Worm (Caenorhabditis elegans) whole organism, dauer: ENCODE results near the gene bcmo-2.

Experiments used
- unc-62 ChIP-seq: sonication (generic microtip); optimal IDR thresholded peaks from 2 replicates; lab custom pipeline; 2017; ENCODE audit warnings: missing biosample characterization, missing genetic modification reagents, missing genetic modification characterization

The bcmo-2 gene

DNA sequence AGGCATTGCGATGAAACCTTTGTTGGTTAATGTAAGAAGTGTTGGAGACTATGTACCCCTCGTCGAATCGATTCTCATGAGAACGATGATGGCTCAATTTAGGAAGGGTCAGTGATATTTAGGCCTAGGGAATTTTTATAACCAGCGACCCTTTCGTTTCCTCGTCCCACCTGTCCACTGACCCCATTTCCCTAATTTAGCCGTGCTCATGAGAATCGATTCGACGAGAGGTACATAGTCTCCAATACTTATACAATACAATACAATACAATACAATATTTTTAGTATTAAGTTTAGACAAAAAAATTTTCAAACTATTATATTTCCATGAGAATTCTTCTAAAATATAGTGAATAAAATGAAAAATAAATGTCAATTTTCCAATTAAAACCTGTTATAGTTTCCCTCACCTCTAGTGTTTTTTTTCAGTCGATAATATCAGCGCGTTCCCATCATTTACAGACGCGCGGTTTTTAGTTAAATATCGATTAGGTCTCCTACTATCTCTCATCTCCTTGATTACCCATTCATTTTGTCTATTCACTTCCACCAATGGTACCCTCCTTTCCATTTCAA, 3.9 kb downstream of the bcmo-2 start, which contains the start of the genes F53C3.11 and fbxb-103:
F53C3.11 (minus strand) TSS at position 101 of the 576 bp plus-strand sequence.
fbxb-103 (plus strand) TSS at position 526 of the 576 bp plus-strand sequence.
- TF ChIP-seq unc-62, result no peak

ce11 chrII:3902798-3903197, 7.8 kb downstream of the bcmo-2 start, which contains the start of gene F53C3.3:
F53C3.3 (plus strand) TSS chrII:3902856.
- no peak for TF ChIP-seq unc-62

ce11 chrII:3901108-3901507, 9.5 kb downstream of the bcmo-2 start, which contains the start of gene F53C3.4:
F53C3.4 (plus strand) TSS chrII:3901408.
- TF ChIP-seq unc-62, result no peak

DNA sequence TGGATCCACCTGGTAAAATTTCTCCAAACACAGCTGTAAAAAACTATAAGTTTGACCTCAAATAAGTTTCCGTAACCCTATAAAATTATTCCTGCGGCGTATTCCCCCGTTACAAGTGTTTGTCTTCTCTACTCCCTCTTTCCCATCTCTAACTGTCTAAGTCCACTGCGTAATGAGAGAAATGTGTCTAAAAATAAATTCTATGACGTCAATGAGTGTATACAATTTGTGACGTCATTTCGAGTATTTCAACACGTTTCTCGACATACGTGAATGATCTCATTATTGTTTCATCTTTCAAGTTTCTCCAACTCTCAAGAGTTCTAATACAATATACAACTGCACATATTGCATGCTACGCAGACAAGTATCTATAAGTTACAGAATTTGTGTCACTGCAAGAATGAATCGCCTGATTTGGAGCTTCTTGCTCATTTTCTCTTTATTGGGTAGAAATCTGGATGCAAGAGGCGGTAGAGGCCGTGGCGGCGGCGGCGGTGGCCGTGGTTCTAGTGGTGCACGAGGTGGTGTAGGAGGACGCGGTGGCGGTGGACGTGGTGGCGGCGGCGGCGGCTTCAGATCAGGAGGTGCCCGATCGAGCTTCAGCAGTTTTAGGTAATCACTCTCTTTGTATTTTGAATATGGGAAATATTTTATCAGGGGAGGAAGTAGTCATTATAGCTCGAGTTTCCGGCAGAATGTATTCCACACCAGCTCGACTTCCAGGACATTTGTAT, 12.7 kb downstream of the bcmo-2 start, which contains the start of gene F53C3.6:
F53C3.6 (plus strand) TSS at position 385 of the 737 bp plus-strand sequence.
- TF ChIP-seq unc-62, result no peak

ce11 chrII:3896920-3897319, 13.7 kb downstream of the bcmo-2 start:
- no peak for TF ChIP-seq unc-62

- no peak for TF ChIP-seq unc-62
Measured at ce11 chrII:3894755-3895154, 15.9 kb downstream of the bcmo-2 start, which contains the start of gene F53C3.7. F53C3.7 (plus strand) TSS chrII:3895055.

DNA sequence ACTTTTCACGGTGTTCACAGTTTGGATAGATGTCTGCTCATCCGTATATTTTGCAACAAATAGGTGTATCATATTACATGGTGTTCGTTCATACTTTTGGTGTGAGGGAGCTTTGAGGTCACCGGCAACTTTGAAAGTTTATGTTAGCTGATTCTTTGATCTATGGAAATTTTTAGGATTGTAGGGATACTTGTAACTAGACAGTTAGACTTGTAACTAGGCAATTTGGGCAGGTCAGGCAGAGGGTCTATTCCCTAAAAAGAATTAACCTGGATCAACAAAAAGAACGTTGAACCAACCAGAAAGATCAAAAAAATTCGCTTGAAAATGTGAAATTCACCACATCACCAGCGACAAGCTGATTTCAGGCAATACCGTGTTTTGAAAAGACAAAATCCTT, 16.7 kb downstream of the bcmo-2 start:
- no peak for TF ChIP-seq unc-62

- no peak for TF ChIP-seq unc-62
Measured at ce11 chrII:3891124-3891523, 19.5 kb downstream of the bcmo-2 start, which contains the start of gene F53C3.8. F53C3.8 (plus strand) TSS chrII:3891424.

- no peak for TF ChIP-seq unc-62
Measured at ce11 chrII:3879945-3880344, 30.7 kb downstream of the bcmo-2 start, which contains the start of gene nhr-166. nhr-166 (plus strand) TSS chrII:3880245.

DNA sequence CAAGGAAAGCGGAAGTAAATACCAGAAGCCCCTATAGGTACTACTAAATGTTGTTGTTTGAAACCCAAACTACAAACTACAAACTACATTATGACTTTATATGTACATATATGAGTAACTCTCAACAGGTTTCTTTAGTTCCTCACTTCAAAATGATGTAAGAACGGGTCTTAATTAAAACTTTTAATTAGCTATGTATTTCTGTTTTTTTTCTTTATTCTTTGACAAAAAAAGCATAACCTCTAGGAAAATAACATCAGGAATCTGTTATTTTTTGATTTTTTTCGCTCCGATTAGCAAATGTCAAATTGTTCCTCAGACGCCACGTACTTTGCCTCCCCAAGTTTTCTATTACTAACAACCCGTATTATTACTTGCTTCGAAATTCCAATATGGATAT, 32.3 kb downstream of the bcmo-2 start, which contains the start of gene srh-250:
srh-250 (plus strand) TSS at position 301 of the 400 bp plus-strand sequence.
- TF ChIP-seq unc-62, result no peak

ce11 chrII:3877874-3878273, 32.8 kb downstream of the bcmo-2 start, which contains the start of gene sdz-7:
sdz-7 (minus strand) TSS chrII:3877974.
- TF ChIP-seq unc-62, result no peak

DNA sequence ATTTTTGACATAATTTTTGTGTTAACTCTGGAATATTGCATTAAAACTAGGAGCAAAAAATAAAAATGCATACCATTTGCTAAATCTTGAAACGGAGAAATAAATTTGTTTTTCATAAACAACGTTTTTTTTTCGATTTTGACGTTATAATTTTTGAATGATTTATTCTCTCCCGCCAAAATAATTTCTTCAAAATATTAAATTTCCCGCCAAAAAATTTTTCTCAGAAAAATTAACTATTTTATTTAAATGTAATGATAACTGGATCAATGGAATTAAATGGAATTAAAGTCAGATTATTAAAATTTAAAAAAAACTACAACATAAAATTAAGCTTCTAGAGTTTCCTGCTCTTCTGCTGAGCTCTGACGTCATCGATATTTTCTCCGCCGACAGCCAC, 33.5 kb downstream of the bcmo-2 start, which contains the start of gene nep-3:
nep-3 (minus strand) TSS at position 101 of the 400 bp plus-strand sequence.
- TF ChIP-seq unc-62, result no peak

DNA sequence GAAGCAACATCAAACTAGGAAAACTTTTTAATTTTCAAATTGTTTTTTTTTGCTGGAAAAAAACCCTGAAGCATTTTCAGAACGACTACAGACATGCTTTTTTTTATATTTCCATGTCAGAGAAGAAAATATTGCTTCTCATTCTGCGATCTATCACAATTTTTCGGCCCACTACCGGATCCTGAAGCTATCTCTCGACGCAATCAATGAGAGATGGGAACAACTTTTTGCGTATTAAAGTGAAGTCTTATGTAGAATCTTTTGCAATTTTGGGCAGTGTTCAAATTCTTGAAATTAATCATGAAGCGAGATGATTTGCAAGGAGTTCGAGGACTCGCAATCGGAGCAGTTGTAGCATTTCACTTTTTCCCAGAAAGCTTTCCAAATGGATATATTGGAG, 41.0 kb downstream of the bcmo-2 start, which contains the start of gene oac-10:
oac-10 (plus strand) TSS at position 301 of the 400 bp plus-strand sequence.
- no peak for TF ChIP-seq unc-62

DNA sequence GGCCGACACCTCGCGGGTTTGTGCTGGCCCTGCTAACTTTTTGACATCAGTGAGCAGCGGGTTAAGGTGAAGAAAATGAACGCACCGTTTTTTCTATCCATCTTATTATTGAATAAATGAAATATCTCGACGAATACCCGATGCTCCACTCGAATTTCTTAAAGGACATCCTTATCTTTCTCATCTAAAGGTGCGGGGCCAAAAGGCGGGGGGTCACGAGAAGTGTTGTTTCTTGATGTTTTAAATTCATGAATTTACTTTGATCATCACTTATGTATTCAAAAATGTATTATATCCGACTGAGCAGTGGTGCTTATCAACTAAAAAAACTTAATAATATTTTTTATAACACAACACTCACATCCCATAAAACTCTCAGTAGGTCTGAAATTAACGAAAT, 46.0 kb downstream of the bcmo-2 start, which contains the start of gene nhr-261:
nhr-261 (minus strand) TSS at position 101 of the 400 bp plus-strand sequence.
- TF ChIP-seq unc-62, result no peak

DNA sequence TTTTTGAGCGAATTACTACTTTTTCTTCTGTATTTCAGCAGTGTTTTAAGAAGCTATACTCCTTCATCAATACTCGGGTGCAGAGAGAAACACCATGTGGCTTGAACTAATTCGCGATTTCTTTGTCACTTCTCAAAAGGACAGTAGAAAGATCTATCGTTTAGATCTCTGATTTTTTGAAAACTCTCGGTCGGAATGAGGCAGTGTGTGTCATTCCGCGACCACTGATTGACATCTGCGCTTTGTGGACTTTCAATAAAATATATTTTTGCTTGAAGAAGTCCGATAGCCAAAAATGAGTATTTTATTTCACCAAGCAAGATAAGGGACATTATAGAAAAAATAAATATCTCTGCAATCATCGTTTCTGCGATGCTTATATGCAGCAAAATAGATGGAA, 48.6 kb downstream of the bcmo-2 start:
- no peak for TF ChIP-seq unc-62

- no peak for TF ChIP-seq unc-62
Measured at ce11 chrII:3860826-3861225, 49.8 kb downstream of the bcmo-2 start, which contains the start of gene oac-11. oac-11 (minus strand) TSS chrII:3860926.
